Worm (Caenorhabditis elegans) whole organism, midembryonic: ENCODE data around the gene sptf-2.

Experiments
- T22C8.4 ChIP-seq: fragments of 200-800 bp; sonication (Bioruptor generic); IDR thresholded peaks from 2 replicates; pipeline ENCODE4 v1.3.6; 2022; ENCODE audit warnings: missing genetic modification characterization, missing compliant biosample characterization
- cog-1 ChIP-seq: sonication (generic microtip); optimal IDR thresholded peaks from 2 replicates; lab custom pipeline; 2016; ENCODE audit warnings: missing genetic modification characterization, missing compliant biosample characterization
- flt-1 ChIP-seq: fragments of 200-800 bp; sonication (Bioruptor generic); IDR thresholded peaks from 2 replicates; pipeline ENCODE4 v1.3.6; 2022; ENCODE audit warnings: missing genetic modification characterization, missing compliant biosample characterization
- klf-2 ChIP-seq: fragments of 200-800 bp; sonication (Bioruptor generic); conservative IDR thresholded peaks from 2 replicates; pipeline ENCODE4 v1.3.6; 2022; ENCODE audit warnings: missing genetic modification reagents, missing genetic modification characterization, missing compliant biosample characterization
- med-1 ChIP-seq: sonication (generic microtip); optimal IDR thresholded peaks from 2 replicates; lab custom pipeline; 2017; ENCODE audit warnings: missing genetic modification characterization, mild to moderate bottlenecking, missing compliant biosample characterization, antibody characterized with exemption, missing genetic modification reagents; ENCODE audit not compliant: insufficient read depth
- ref-1 ChIP-seq: fragments of 200-800 bp; sonication (Bioruptor generic); conservative IDR thresholded peaks from 2 replicates; pipeline ENCODE4 v1.3.6; 2022; ENCODE audit warnings: missing genetic modification reagents, missing genetic modification characterization, missing compliant biosample characterization
- tab-1 ChIP-seq: fragments of 200-800 bp; sonication (Bioruptor generic); IDR thresholded peaks from 2 replicates; pipeline ENCODE4 v1.3.6; 2022; ENCODE audit warnings: missing genetic modification characterization, missing compliant biosample characterization
- ztf-23 ChIP-seq: fragments of 200-800 bp; sonication (Bioruptor generic); IDR thresholded peaks from 2 replicates; pipeline ENCODE4 v1.3.6; 2022; ENCODE audit warnings: missing genetic modification reagents, missing genetic modification characterization, missing compliant biosample characterization
- ztf-29 ChIP-seq: fragments of 200-800 bp; sonication (Bioruptor generic); IDR thresholded peaks from 2 replicates; pipeline ENCODE4 v1.3.6; 2022; ENCODE audit warnings: missing genetic modification reagents, missing genetic modification characterization, missing compliant biosample characterization

ce11 chrII:8675369-8675768, 50.1 kb downstream of the sptf-2 start:
- TF ChIP-seq ztf-23 (GFP tag; lab: Robert Waterston, UW) = no peak
- no peak for TF ChIP-seq flt-1
- TF ChIP-seq cog-1 (tag; lab: Kevin White, UChicago) = no peak
- TF ChIP-seq med-1 (GFP tag; lab: Kevin White, UChicago) = no peak
- TF ChIP-seq T22C8.4 = no peak
- TF ChIP-seq klf-2 (GFP tag; lab: Robert Waterston, UW) = no peak
- TF ChIP-seq tab-1 (GFP tag; lab: Robert Waterston, UW) = no peak
- no peak for TF ChIP-seq ztf-29
- TF ChIP-seq ref-1 = no peak
